Worm (Caenorhabditis elegans) whole organism, young adult: ENCODE data around the gene F10G7.5.

Source experiments
- F49E8.2 ChIP-seq: sonication (generic microtip); optimal IDR thresholded peaks from 3 replicates; lab custom pipeline; 2017; ENCODE audit warnings: missing genetic modification characterization, mild to moderate bottlenecking, missing compliant biosample characterization, antibody characterized with exemption, moderate library complexity; ENCODE audit not compliant: insufficient read depth
- F57C9.4 ChIP-seq: sonication (generic microtip); optimal IDR thresholded peaks from 2 replicates; lab custom pipeline; 2017; ENCODE audit warnings: mild to moderate bottlenecking, missing genetic modification characterization, missing compliant biosample characterization
- atf-7 ChIP-seq: sonication (generic microtip); optimal IDR thresholded peaks from 2 replicates; lab custom pipeline; 2017; ENCODE audit warnings: mild to moderate bottlenecking, missing genetic modification characterization, missing compliant biosample characterization
- bed-1 ChIP-seq: fragments of 200-800 bp; sonication (Bioruptor generic); IDR thresholded peaks from 2 replicates; pipeline ENCODE4 v1.3.6; 2022; ENCODE audit warnings: missing genetic modification reagents, missing genetic modification characterization, missing compliant biosample characterization
- die-1 ChIP-seq: sonication (generic microtip); optimal IDR thresholded peaks from 2 replicates; lab custom pipeline; 2016; ENCODE audit warnings: missing genotype, mild to moderate bottlenecking, missing genetic modification characterization, missing compliant biosample characterization
- lir-1 ChIP-seq: fragments of 200-800 bp; sonication (Bioruptor generic); conservative IDR thresholded peaks from 2 replicates; pipeline ENCODE4 v1.3.6; 2022; ENCODE audit warnings: missing genetic modification reagents, missing genetic modification characterization, missing compliant biosample characterization
- mel-28 ChIP-seq: sonication (generic microtip); optimal IDR thresholded peaks from 2 replicates; lab custom pipeline; 2016; ENCODE audit warnings: borderline replicate concordance, mild to moderate bottlenecking, missing genetic modification characterization, missing compliant biosample characterization
- nhr-27 ChIP-seq: fragments of 200-800 bp; sonication (Bioruptor generic); optimal IDR thresholded peaks from 2 replicates; lab custom pipeline; 2018; ENCODE audit warnings: mild to moderate bottlenecking, missing genetic modification characterization, moderate library complexity, missing compliant biosample characterization
- pbrm-1 ChIP-seq: fragments of 200-800 bp; sonication (Bioruptor generic); IDR thresholded peaks from 2 replicates; pipeline ENCODE4 v1.3.6; 2022; ENCODE audit warnings: missing genetic modification reagents, missing genetic modification characterization, missing compliant biosample characterization
- rec-8 ChIP-seq, 2 experiments: sonication (generic microtip); optimal IDR thresholded peaks; 2 replicates each; lab custom pipeline; 2016; ENCODE audit warnings: mild to moderate bottlenecking in 2 of 2, missing genetic modification characterization in 2 of 2, missing genetic modification reagents in 2 of 2, missing genotype in 2 of 2, missing biosample characterization in 1 of 2, missing compliant biosample characterization in 1 of 2, moderate library complexity in 1 of 2

ce11 chrII:4727769-4728168 is 34.6 kb downstream of the F10G7.5 start, which contains the start of gene ttr-41:
- no peak for TF ChIP-seq lir-1 (GFP tag; lab: Robert Waterston, UW)
- no peak for TF ChIP-seq pbrm-1 (GFP tag; lab: Robert Waterston, UW)
- TF ChIP-seq die-1 (tag; lab: Kevin White, UChicago) = no peak
- TF ChIP-seq F49E8.2 (tag; lab: Kevin White, UChicago) = no peak
- TF ChIP-seq bed-1 = no peak
- no peak for TF ChIP-seq nhr-27 (tag; lab: Kevin White, UChicago)
- no peak for TF ChIP-seq mel-28 (tag; lab: Kevin White, UChicago)
- no peak for TF ChIP-seq rec-8 (tag; optimal IDR thresholded peaks at IDR 0.05; lab: Kevin White, UChicago)
- no peak for TF ChIP-seq F57C9.4 (tag; lab: Kevin White, UChicago)
- TF ChIP-seq atf-7 (tag; lab: Kevin White, UChicago) = no peak
